Worm (Caenorhabditis elegans): ENCODE results near the gene oac-51.

The oac-51 gene

ce11 chrIV:4294552-4294951, 42.0 kb upstream of the oac-51 start, which contains the start of gene F15E6.3:
Gene F15E6.3, plus strand, starts transcription at chrIV:4294895.
- TF ChIP-seq ama-1 (optimal IDR thresholded peaks at IDR 0.05) (no peak), hmbx-1 (tag; optimal IDR thresholded peaks at IDR 0.05) (no peak), ceh-13 (GFP tag; optimal IDR thresholded peaks at IDR 0.05) (no peak), sea-1 (GFP tag; conservative IDR thresholded peaks at IDR 0.05) (no peak), hmg-4 (GFP tag; optimal IDR thresholded peaks at IDR 0.05) (no peak), B0310.2 (tag; optimal IDR thresholded peaks at IDR 0.05) (no peak)

DNA sequence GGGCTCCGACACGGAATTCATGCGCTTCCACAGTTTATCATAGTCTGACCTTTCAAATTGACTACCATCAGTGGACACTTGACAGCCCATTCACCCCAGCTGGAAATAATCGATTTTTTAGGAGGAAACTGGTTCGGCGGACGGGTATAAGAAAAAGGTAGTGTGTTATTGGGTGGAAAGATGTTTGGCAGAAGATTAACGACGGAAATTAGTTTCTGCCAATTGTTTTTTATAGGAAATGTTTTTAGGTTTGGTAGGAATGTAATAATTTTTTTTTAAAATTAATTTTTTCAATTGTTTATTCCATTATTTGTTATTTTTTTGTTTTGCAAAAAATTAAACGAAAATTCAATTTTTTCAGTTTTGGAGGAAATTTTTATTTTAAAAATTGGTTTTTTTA, 37.6 kb upstream of the oac-51 start, which contains the start of gene F15E6.9:
TSS of gene F15E6.9 (minus strand) at position 101 of the 400 bp plus-strand sequence.
- TF ChIP-seq pes-1 (GFP tag; IDR thresholded peaks at IDR 0.05) (no peak), ama-1 (optimal IDR thresholded peaks at IDR 0.05) (no peak), hnd-1 (tag; optimal IDR thresholded peaks at IDR 0.05) (no peak), ets-7 (tag; optimal IDR thresholded peaks at IDR 0.05) (no peak), tbx-37 (GFP tag; conservative IDR thresholded peaks at IDR 0.05) (no peak), B0310.2 (tag; optimal IDR thresholded peaks at IDR 0.05) (no peak), ceh-13 (GFP tag; optimal IDR thresholded peaks at IDR 0.05) (no peak), flt-1 (GFP tag; IDR thresholded peaks at IDR 0.05) (no peak), sea-1 (GFP tag; conservative IDR thresholded peaks at IDR 0.05) (no peak), ceh-36 (tag; optimal IDR thresholded peaks at IDR 0.05) (no peak), F13C5.2 (tag; optimal IDR thresholded peaks at IDR 0.05) (no peak), scrt-1 (GFP tag; IDR thresholded peaks at IDR 0.05) (no peak), aly-1 (tag; optimal IDR thresholded peaks at IDR 0.05) (no peak), tbx-11 (GFP tag; IDR thresholded peaks at IDR 0.05) (no peak), hmbx-1 (tag; optimal IDR thresholded peaks at IDR 0.05) (no peak)

DNA sequence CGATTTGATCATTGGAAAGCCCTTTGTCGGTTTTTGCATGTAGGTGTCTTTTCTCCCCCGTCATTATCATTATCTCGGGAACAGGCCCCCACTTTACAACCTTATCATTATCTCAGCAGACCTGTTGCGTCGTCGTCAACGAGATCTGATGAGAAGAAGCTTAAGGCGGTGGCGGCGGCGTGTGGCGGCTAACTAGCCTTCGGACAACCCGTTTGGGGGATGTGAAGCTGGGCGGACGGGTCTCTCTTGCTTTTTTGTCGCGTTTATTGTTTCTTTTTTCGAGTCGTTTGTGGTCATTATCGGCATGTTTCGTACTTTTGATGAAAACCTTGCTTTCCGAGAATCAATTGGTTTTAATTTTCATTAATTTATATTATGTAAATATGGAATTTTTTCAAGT, 36.6 kb upstream of the oac-51 start:
- TF ChIP-seq hmbx-1 (tag; optimal IDR thresholded peaks at IDR 0.05): no peak
- TF ChIP-seq ceh-13 (GFP tag; optimal IDR thresholded peaks at IDR 0.05): no peak
- no peak for TF ChIP-seq tbx-37 (GFP tag; conservative IDR thresholded peaks at IDR 0.05)
- no peak for TF ChIP-seq ama-1 (optimal IDR thresholded peaks at IDR 0.05)
- TF ChIP-seq ets-7 (tag; optimal IDR thresholded peaks at IDR 0.05): no peak
- no peak for TF ChIP-seq scrt-1 (GFP tag; IDR thresholded peaks at IDR 0.05)

ce11 chrIV:4301202-4301601, 35.4 kb upstream of the oac-51 start, which contains the start of gene lgc-22:
Gene lgc-22, plus strand, starts transcription at chrIV:4301306.
- TF ChIP-seq ceh-13 (GFP tag; optimal IDR thresholded peaks at IDR 0.05) (no peak), hmbx-1 (tag; optimal IDR thresholded peaks at IDR 0.05) (no peak), flt-1 (GFP tag; IDR thresholded peaks at IDR 0.05) (no peak), ama-1 (optimal IDR thresholded peaks at IDR 0.05) (no peak), aly-1 (tag; optimal IDR thresholded peaks at IDR 0.05) (no peak), tbx-37 (GFP tag; conservative IDR thresholded peaks at IDR 0.05) (no peak), scrt-1 (GFP tag; IDR thresholded peaks at IDR 0.05) (no peak), ets-7 (tag; optimal IDR thresholded peaks at IDR 0.05) (no peak), B0310.2 (tag; optimal IDR thresholded peaks at IDR 0.05) (no peak), hmg-4 (GFP tag; optimal IDR thresholded peaks at IDR 0.05) (no peak), tbx-11 (GFP tag; IDR thresholded peaks at IDR 0.05) (no peak), ceh-36 (tag; optimal IDR thresholded peaks at IDR 0.05) (no peak)

ce11 chrIV:4306317-4306716, 30.3 kb upstream of the oac-51 start:
- TF ChIP-seq ets-7 (tag; optimal IDR thresholded peaks at IDR 0.05): no peak
- TF ChIP-seq tra-4 (tag; optimal IDR thresholded peaks at IDR 0.05): no peak
- no peak for TF ChIP-seq ama-1 (optimal IDR thresholded peaks at IDR 0.05)
- TF ChIP-seq hmg-4 (GFP tag; optimal IDR thresholded peaks at IDR 0.05): no peak
- TF ChIP-seq ceh-36 (tag; optimal IDR thresholded peaks at IDR 0.05): no peak
- no peak for TF ChIP-seq tbx-37 (GFP tag; conservative IDR thresholded peaks at IDR 0.05)
- no peak for TF ChIP-seq ceh-13 (GFP tag; optimal IDR thresholded peaks at IDR 0.05)
- TF ChIP-seq sea-1 (GFP tag; conservative IDR thresholded peaks at IDR 0.05): no peak
- TF ChIP-seq tbx-11 (GFP tag; IDR thresholded peaks at IDR 0.05): no peak

DNA sequence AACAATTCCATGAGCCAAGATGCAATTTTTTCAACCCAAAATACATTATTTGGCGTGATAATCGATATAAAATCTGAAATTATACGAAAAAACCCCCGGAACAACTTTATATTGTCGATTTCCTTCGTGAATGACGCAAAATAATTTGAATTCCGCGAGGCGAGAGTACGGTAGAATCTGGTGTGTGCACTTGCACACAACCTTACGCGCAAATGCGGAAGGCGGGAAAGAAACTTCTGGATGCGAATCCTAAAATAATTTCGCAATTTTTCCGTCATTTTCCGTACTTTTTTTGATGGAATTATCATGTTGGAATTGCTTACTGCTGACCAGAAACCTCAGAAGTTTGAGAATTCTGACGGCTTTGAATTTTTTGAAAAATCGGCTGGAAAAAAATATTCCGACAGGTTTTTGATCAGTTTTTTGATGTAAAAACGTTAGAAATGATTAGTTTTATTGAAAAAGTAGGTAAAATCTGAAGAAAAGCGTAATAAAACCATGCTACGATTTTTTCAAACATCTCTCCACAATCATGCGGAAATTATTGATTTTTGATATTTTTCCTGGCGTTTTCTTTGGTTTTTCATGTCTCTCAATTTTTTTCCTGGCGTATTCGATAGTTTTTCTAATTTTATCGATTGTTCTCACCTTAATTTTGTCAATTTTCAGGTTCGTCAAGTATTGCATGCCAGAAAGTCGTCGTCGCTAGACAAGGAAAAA, 29.2 kb upstream of the oac-51 start, which contains the start of gene set-9:
TSS of gene set-9 (plus strand) at position 670 of the 720 bp plus-strand sequence.
- TF ChIP-seq ets-7 (tag; optimal IDR thresholded peaks at IDR 0.05): no peak
- TF ChIP-seq tbx-11 (GFP tag; IDR thresholded peaks at IDR 0.05): no peak
- no peak for TF ChIP-seq ama-1 (optimal IDR thresholded peaks at IDR 0.05)
- TF ChIP-seq pes-1 (GFP tag; IDR thresholded peaks at IDR 0.05): no peak
- TF ChIP-seq F13C5.2 (tag; optimal IDR thresholded peaks at IDR 0.05): no peak
- no peak for TF ChIP-seq sea-1 (GFP tag; conservative IDR thresholded peaks at IDR 0.05)
- TF ChIP-seq hmg-4 (GFP tag; optimal IDR thresholded peaks at IDR 0.05): no peak
- TF ChIP-seq hmbx-1 (tag; optimal IDR thresholded peaks at IDR 0.05): no peak

ce11 chrIV:4316813-4317408, 19.7 kb upstream of the oac-51 start, which contains the start of gene Y24D9B.1:
Gene Y24D9B.1, plus strand, starts transcription at chrIV:4317358.
- TF ChIP-seq hmg-4 (GFP tag; optimal IDR thresholded peaks at IDR 0.05): no peak
- TF ChIP-seq ceh-13 (GFP tag; optimal IDR thresholded peaks at IDR 0.05): no peak
- no peak for TF ChIP-seq B0310.2 (tag; optimal IDR thresholded peaks at IDR 0.05)
- no peak for TF ChIP-seq tbx-11 (GFP tag; IDR thresholded peaks at IDR 0.05)
- TF ChIP-seq flt-1 (GFP tag; IDR thresholded peaks at IDR 0.05): no peak

- no peak for TF ChIP-seq hmg-4 (GFP tag; optimal IDR thresholded peaks at IDR 0.05)
- TF ChIP-seq B0310.2 (tag; optimal IDR thresholded peaks at IDR 0.05): no peak
- TF ChIP-seq ceh-36 (tag; optimal IDR thresholded peaks at IDR 0.05): no peak
- no peak for TF ChIP-seq aly-1 (tag; optimal IDR thresholded peaks at IDR 0.05)
- no peak for TF ChIP-seq tbx-11 (GFP tag; IDR thresholded peaks at IDR 0.05)
- TF ChIP-seq F13C5.2 (tag; optimal IDR thresholded peaks at IDR 0.05): no peak
- TF ChIP-seq sea-1 (GFP tag; conservative IDR thresholded peaks at IDR 0.05): no peak
- no peak for TF ChIP-seq tbx-37 (GFP tag; conservative IDR thresholded peaks at IDR 0.05)
- TF ChIP-seq ama-1 (optimal IDR thresholded peaks at IDR 0.05): no peak
Measured at ce11 chrIV:4317638-4318037, 19.0 kb upstream of the oac-51 start.
